Fruit fly (Drosophila melanogaster) whole organism, embryonic: ENCODE data around the gene Ppi1.

ENCODE experiments used
- Ada2b ChIP-seq: fragments of 200-800 bp; sonication (Bioruptor generic); IDR thresholded peaks from 2 replicates; pipeline ENCODE4 v1.3.6; 2022; ENCODE audit warnings: missing biosample characterization, missing genetic modification characterization
- Atf-2 ChIP-seq: fragments of 200-800 bp; sonication (Bioruptor generic); optimal IDR thresholded peaks from 2 replicates; lab custom pipeline; 2016; ENCODE audit warnings: missing biosample characterization, missing genetic modification characterization
- C15 ChIP-seq: fragments of 200-800 bp; sonication (Bioruptor generic); IDR thresholded peaks from 3 replicates; pipeline ENCODE4 v1.3.6; 2022; ENCODE audit warnings: missing biosample characterization, missing genetic modification characterization
- CG10462 ChIP-seq: fragments of 200-800 bp; sonication (Bioruptor generic); optimal IDR thresholded peaks from 2 replicates; lab custom pipeline; 2016; ENCODE audit warnings: missing biosample characterization, missing genetic modification characterization
- CG11247 ChIP-seq: fragments of 200-800 bp; sonication (Bioruptor generic); IDR thresholded peaks from 2 replicates; pipeline ENCODE4 v1.3.6; 2022; ENCODE audit warnings: missing biosample characterization, missing genetic modification characterization
- CG12744 ChIP-seq: fragments of 200-800 bp; sonication (Bioruptor generic); optimal IDR thresholded peaks from 2 replicates; lab custom pipeline; 2016; ENCODE audit warnings: missing biosample characterization, missing genetic modification characterization
- CG13424 ChIP-seq: fragments of 200-800 bp; sonication (Bioruptor generic); optimal IDR thresholded peaks from 2 replicates; lab custom pipeline; 2019; ENCODE audit warnings: missing biosample characterization, mild to moderate bottlenecking, missing genetic modification characterization, moderate library complexity
- CG15696 ChIP-seq: fragments of 200-800 bp; sonication (Bioruptor generic); optimal IDR thresholded peaks from 2 replicates; lab custom pipeline; 2019; ENCODE audit warnings: missing biosample characterization, mild to moderate bottlenecking, missing genetic modification characterization, moderate library complexity
- CG1647 ChIP-seq: fragments of 200-800 bp; sonication (Bioruptor generic); optimal IDR thresholded peaks from 3 replicates; lab custom pipeline; 2016; ENCODE audit warnings: missing biosample characterization, missing genetic modification characterization
- CG16815 ChIP-seq: fragments of 200-800 bp; sonication (Bioruptor generic); optimal IDR thresholded peaks from 3 replicates; lab custom pipeline; 2017; ENCODE audit warnings: missing biosample characterization, mild to moderate bottlenecking, missing genetic modification characterization
- CG17359 ChIP-seq: fragments of 200-800 bp; sonication (Bioruptor generic); optimal IDR thresholded peaks from 3 replicates; lab custom pipeline; 2018; ENCODE audit warnings: missing biosample characterization, mild to moderate bottlenecking, missing genetic modification characterization, moderate library complexity
- CG2678 ChIP-seq: fragments of 200-800 bp; sonication (Bioruptor generic); optimal IDR thresholded peaks from 3 replicates; lab custom pipeline; 2019; ENCODE audit warnings: missing biosample characterization, mild to moderate bottlenecking, missing genetic modification characterization, moderate library complexity
- CG34224 ChIP-seq: fragments of 200-800 bp; sonication (Bioruptor generic); IDR thresholded peaks from 3 replicates; pipeline ENCODE4 v1.3.6; 2022; ENCODE audit warnings: missing biosample characterization, missing genetic modification characterization; ENCODE audit not compliant: partially characterized antibody
- CG3847 ChIP-seq: fragments of 200-800 bp; sonication (Bioruptor generic); IDR thresholded peaks from 2 replicates; pipeline ENCODE4 v1.3.6; 2022; ENCODE audit warnings: missing biosample characterization, missing genetic modification characterization
- CG4328 ChIP-seq: fragments of 200-800 bp; sonication (Bioruptor generic); optimal IDR thresholded peaks from 3 replicates; lab custom pipeline; 2017; ENCODE audit warnings: missing biosample characterization, missing genetic modification reagents, missing genetic modification characterization
- CG4404 ChIP-seq: fragments of 200-800 bp; sonication (Bioruptor generic); IDR thresholded peaks from 2 replicates; pipeline ENCODE4 v1.3.6; 2022; ENCODE audit warnings: missing biosample characterization, missing genetic modification characterization
- CG5180 ChIP-seq: fragments of 200-800 bp; sonication (Bioruptor generic); optimal IDR thresholded peaks from 3 replicates; lab custom pipeline; 2017; ENCODE audit warnings: missing biosample characterization, missing genetic modification characterization, mild to moderate bottlenecking, moderate library complexity, missing genetic modification reagents
- CG6254 ChIP-seq: fragments of 200-800 bp; sonication (Bioruptor generic); optimal IDR thresholded peaks from 3 replicates; lab custom pipeline; 2017; ENCODE audit warnings: mild to moderate bottlenecking, missing biosample characterization, missing genetic modification reagents, missing genetic modification characterization
- CG6689 ChIP-seq: fragments of 200-800 bp; sonication (Bioruptor generic); IDR thresholded peaks from 2 replicates; pipeline ENCODE4 v1.3.6; 2022; ENCODE audit warnings: missing biosample characterization, missing genetic modification characterization
- CG6765 ChIP-seq: fragments of 200-800 bp; sonication (Bioruptor generic); optimal IDR thresholded peaks from 3 replicates; lab custom pipeline; 2017; ENCODE audit warnings: missing biosample characterization, mild to moderate bottlenecking, missing genetic modification characterization
- CG7271 ChIP-seq: fragments of 200-800 bp; sonication (Bioruptor generic); optimal IDR thresholded peaks from 2 replicates; lab custom pipeline; 2018; ENCODE audit warnings: missing biosample characterization, mild to moderate bottlenecking, missing genetic modification characterization, moderate library complexity
- CG7357 ChIP-seq: fragments of 200-800 bp; sonication (Bioruptor generic); IDR thresholded peaks from 3 replicates; pipeline ENCODE4 v1.3.6; 2022; ENCODE audit warnings: missing biosample characterization, missing genetic modification characterization
- CG8359 ChIP-seq: fragments of 200-800 bp; sonication (Bioruptor generic); optimal IDR thresholded peaks from 2 replicates; lab custom pipeline; 2017; ENCODE audit warnings: missing biosample characterization, mild to moderate bottlenecking, missing genetic modification characterization, borderline replicate concordance
- CG8388 ChIP-seq: fragments of 200-800 bp; sonication (Bioruptor generic); optimal IDR thresholded peaks from 2 replicates; lab custom pipeline; 2019; ENCODE audit warnings: missing biosample characterization, mild to moderate bottlenecking, missing genetic modification characterization, moderate library complexity
- Dp ChIP-seq: fragments of 200-800 bp; sonication (Bioruptor generic); optimal IDR thresholded peaks from 2 replicates; lab custom pipeline; 2018; ENCODE audit warnings: missing biosample characterization, mild to moderate bottlenecking, missing genetic modification characterization, moderate library complexity
- Drgx ChIP-seq: fragments of 200-800 bp; sonication (Bioruptor generic); IDR thresholded peaks from 2 replicates; pipeline ENCODE4 v1.3.6; 2022; ENCODE audit warnings: missing biosample characterization, missing genetic modification characterization
- HLH4C ChIP-seq: fragments of 200-800 bp; sonication (Bioruptor generic); IDR thresholded peaks from 3 replicates; pipeline ENCODE4 v1.3.6; 2022; ENCODE audit warnings: missing biosample characterization, missing genetic modification characterization; ENCODE audit not compliant: partially characterized antibody
- Hand ChIP-seq: fragments of 200-800 bp; sonication (Bioruptor generic); optimal IDR thresholded peaks from 2 replicates; lab custom pipeline; 2017; ENCODE audit warnings: mild to moderate bottlenecking, missing biosample characterization, missing genetic modification reagents, missing genetic modification characterization
- Meics ChIP-seq: fragments of 200-800 bp; sonication (Bioruptor generic); optimal IDR thresholded peaks from 2 replicates; lab custom pipeline; 2017; ENCODE audit warnings: missing biosample characterization, mild to moderate bottlenecking, missing genetic modification characterization
- NFAT ChIP-seq: fragments of 200-800 bp; sonication (Bioruptor generic); IDR thresholded peaks from 2 replicates; pipeline ENCODE4 v1.3.6; 2022; ENCODE audit warnings: missing biosample characterization, missing genetic modification characterization
- Nf-YA ChIP-seq: fragments of 200-800 bp; sonication (Bioruptor generic); IDR thresholded peaks from 2 replicates; pipeline ENCODE4 v1.3.6; 2022; ENCODE audit warnings: missing biosample characterization, missing genetic modification characterization
- NfI ChIP-seq: fragments of 200-800 bp; sonication (Bioruptor generic); optimal IDR thresholded peaks from 3 replicates; lab custom pipeline; 2018; ENCODE audit warnings: missing biosample characterization, mild to moderate bottlenecking, missing genetic modification characterization, moderate library complexity
- Oaz ChIP-seq: fragments of 200-800 bp; sonication (Bioruptor generic); IDR thresholded peaks from 2 replicates; pipeline ENCODE4 v1.3.6; 2022; ENCODE audit warnings: missing biosample characterization, missing genetic modification characterization
- Opbp ChIP-seq: fragments of 200-800 bp; sonication (Bioruptor generic); IDR thresholded peaks from 3 replicates; pipeline ENCODE4 v1.3.6; 2022; ENCODE audit warnings: missing biosample characterization, missing genetic modification characterization; ENCODE audit not compliant: partially characterized antibody
- Sin3A ChIP-seq: fragments of >200 bp; optimal IDR thresholded peaks from 2 replicates; lab custom pipeline; 2018
- Sox100B ChIP-seq: fragments of 200-800 bp; sonication (Bioruptor generic); optimal IDR thresholded peaks from 3 replicates; lab custom pipeline; 2018; ENCODE audit warnings: missing biosample characterization, mild to moderate bottlenecking, missing genetic modification characterization
- Spps ChIP-seq: fragments of 200-800 bp; sonication (Bioruptor generic); optimal IDR thresholded peaks from 2 replicates; lab custom pipeline; 2018; ENCODE audit warnings: missing biosample characterization, mild to moderate bottlenecking, missing genetic modification characterization
- abd-A ChIP-seq: fragments of 200-800 bp; sonication (Bioruptor generic); optimal IDR thresholded peaks from 3 replicates; lab custom pipeline; 2019; ENCODE audit warnings: missing biosample characterization, mild to moderate bottlenecking, missing genetic modification characterization, moderate library complexity
- ac ChIP-seq: fragments of 200-800 bp; sonication (Bioruptor generic); optimal IDR thresholded peaks from 3 replicates; lab custom pipeline; 2017; ENCODE audit warnings: missing biosample characterization, mild to moderate bottlenecking, missing genetic modification characterization
- en ChIP-seq: fragments of 200-800 bp; sonication (Bioruptor generic); optimal IDR thresholded peaks from 2 replicates; lab custom pipeline; 2016; ENCODE audit warnings: missing biosample characterization, missing genetic modification characterization
- eyg ChIP-seq: fragments of 200-800 bp; sonication (Bioruptor generic); optimal IDR thresholded peaks from 3 replicates; lab custom pipeline; 2016; ENCODE audit warnings: missing biosample characterization, missing genetic modification characterization
- fd96Cb ChIP-seq: fragments of 200-800 bp; sonication (Bioruptor generic); optimal IDR thresholded peaks from 2 replicates; lab custom pipeline; 2018; ENCODE audit warnings: missing biosample characterization, mild to moderate bottlenecking, missing genetic modification characterization, moderate library complexity
- ftz-f1 ChIP-seq: fragments of 200-800 bp; sonication (Bioruptor generic); optimal IDR thresholded peaks from 2 replicates; lab custom pipeline; 2016; ENCODE audit warnings: missing biosample characterization, missing genetic modification characterization
- grau ChIP-seq: fragments of 200-800 bp; optimal IDR thresholded peaks from 3 replicates; lab custom pipeline; 2019; ENCODE audit warnings: missing biosample characterization, mild to moderate bottlenecking, missing genetic modification characterization, moderate library complexity
- grn ChIP-seq: fragments of 200-800 bp; sonication (Bioruptor generic); optimal IDR thresholded peaks from 3 replicates; lab custom pipeline; 2017; ENCODE audit warnings: missing biosample characterization, missing genetic modification characterization
- kay ChIP-seq: fragments of 200-800 bp; sonication (Bioruptor generic); optimal IDR thresholded peaks from 2 replicates; lab custom pipeline; 2016; ENCODE audit warnings: missing biosample characterization, missing genetic modification characterization
- maf-S ChIP-seq: fragments of 200-800 bp; sonication (Bioruptor generic); optimal IDR thresholded peaks from 2 replicates; lab custom pipeline; 2016; ENCODE audit warnings: missing biosample characterization, missing genetic modification characterization
- onecut ChIP-seq: fragments of 200-800 bp; sonication (Bioruptor generic); IDR thresholded peaks from 2 replicates; pipeline ENCODE4 v1.3.6; 2022; ENCODE audit warnings: missing biosample characterization, missing genetic modification characterization
- sd ChIP-seq: fragments of 200-800 bp; sonication (Bioruptor generic); optimal IDR thresholded peaks from 3 replicates; lab custom pipeline; 2018; ENCODE audit warnings: missing biosample characterization, mild to moderate bottlenecking, missing genetic modification characterization, moderate library complexity
- tap ChIP-seq: fragments of 200-800 bp; optimal IDR thresholded peaks from 3 replicates; lab custom pipeline; 2019; ENCODE audit warnings: missing biosample characterization, mild to moderate bottlenecking, missing genetic modification characterization, moderate library complexity
- tna ChIP-seq: fragments of 200-800 bp; sonication (Bioruptor generic); IDR thresholded peaks from 2 replicates; pipeline ENCODE4 v1.3.6; 2022; ENCODE audit warnings: missing biosample characterization, missing genetic modification characterization; ENCODE audit not compliant: partially characterized antibody

The Ppi1 gene

dm6 chr3R:30164162-30164561, 35.2 kb upstream of the Ppi1 start (continued):
- TF ChIP-seq CG13424 (tag; lab: Kevin White, UChicago) (peak; percentile 4), CG2678 (tag; lab: Kevin White, UChicago) (peak; percentile 20), CG7357 (no peak), HLH4C (no peak), maf-S (no peak), Drgx (GFP tag; lab: Robert Waterston, UW) (peak; percentile 86), Ada2b (peak; percentile 28; the same call in 1 of the 2 replicates), Dp (no peak), CG4328 (no peak), ac (GFP tag; lab: Kevin White, UChicago) (no peak), ftz-f1 (GFP tag; lab: Kevin White, UChicago) (no peak), onecut (no peak), CG15696 (tag; lab: Kevin White, UChicago) (no peak), Opbp (GFP tag; lab: Robert Waterston, UW) (no peak), Hand (no peak), Sox100B (peak; percentile 20), C15 (GFP tag; lab: Robert Waterston, UW) (no peak), CG5180 (GFP tag; lab: Kevin White, UChicago) (no peak), sd (no peak), tna (GFP tag; lab: Robert Waterston, UW) (no peak), grn (GFP tag; lab: Kevin White, UChicago) (no peak), CG10462 (GFP tag; lab: Kevin White, UChicago) (no peak), CG16815 (GFP tag; lab: Kevin White, UChicago) (no peak), kay (no peak), NfI (GFP tag; lab: Kevin White, UChicago) (no peak), CG17359 (tag; lab: Kevin White, UChicago) (peak; percentile 43), Meics (no peak), abd-A (tag; lab: Kevin White, UChicago) (no peak), CG34224 (no peak), CG6765 (GFP tag; lab: Kevin White, UChicago) (no peak), grau (peak; percentile 25), CG11247 (no peak), fd96Cb (tag; lab: Kevin White, UChicago) (peak; percentile 9), NFAT (GFP tag; lab: Robert Waterston, UW) (no peak), CG6254 (GFP tag; lab: Kevin White, UChicago) (peak; percentile 10), Nf-YA (0 out of 2 replicates have a peak, but pooled peaks have one; percentile 10), CG7271 (no peak), Atf-2 (GFP tag; lab: Kevin White, UChicago) (no peak), CG8388 (GFP tag; lab: Kevin White, UChicago) (peak; percentile 35), CG12744 (GFP tag; lab: Kevin White, UChicago) (no peak), CG6689 (peak; percentile 38; the same call in 1 of the 2 replicates), CG1647 (GFP tag; lab: Kevin White, UChicago) (no peak), Sin3A (lab: Kevin White, UChicago) (no peak), CG4404 (GFP tag; lab: Robert Waterston, UW) (no peak), eyg (GFP tag; lab: Kevin White, UChicago) (no peak), Spps (tag; lab: Kevin White, UChicago) (no peak), tap (tag; lab: Kevin White, UChicago) (no peak), en (no peak), CG8359 (GFP tag; lab: Kevin White, UChicago) (no peak), CG3847 (GFP tag; lab: Robert Waterston, UW) (no peak), Oaz (GFP tag; lab: Robert Waterston, UW) (no peak)
